Fruit fly (Drosophila melanogaster) whole organism, embryonic: ENCODE measurements around the gene Rab9Fb.
A peak's percentile ranks its signal among the peaks of the same experiment; 100 is the strongest.

ENCODE experiments used
- Asciz ChIP-seq: fragments of 200-800 bp; sonication (Bioruptor generic); optimal IDR thresholded peaks from 2 replicates; lab custom pipeline; 2017; ENCODE audit warnings: missing biosample characterization, mild to moderate bottlenecking, missing genetic modification characterization, missing genetic modification reagents
- CG10979 ChIP-seq: fragments of 200-800 bp; sonication (Bioruptor generic); optimal IDR thresholded peaks from 2 replicates; lab custom pipeline; 2018; ENCODE audit warnings: missing biosample characterization, mild to moderate bottlenecking, missing genetic modification characterization, moderate library complexity
- CG11560 ChIP-seq: fragments of 200-800 bp; sonication (Bioruptor generic); IDR thresholded peaks from 3 replicates; pipeline ENCODE4 v1.3.6; 2022; ENCODE audit warnings: missing biosample characterization, missing genetic modification characterization
- CG14014 ChIP-seq: fragments of 200-800 bp; sonication (Bioruptor generic); IDR thresholded peaks from 2 replicates; pipeline ENCODE4 v1.3.6; 2022; ENCODE audit warnings: missing biosample characterization, missing genetic modification characterization
- CG14667 ChIP-seq: fragments of 200-800 bp; sonication (Bioruptor generic); IDR thresholded peaks from 2 replicates; pipeline ENCODE4 v1.3.6; 2022; ENCODE audit warnings: missing biosample characterization, missing genetic modification characterization
- CG16779 ChIP-seq: fragments of 200-800 bp; sonication (Bioruptor generic); IDR thresholded peaks from 2 replicates; pipeline ENCODE4 v1.3.6; 2022; ENCODE audit warnings: missing biosample characterization, missing genetic modification characterization
- CG16815 ChIP-seq: fragments of 200-800 bp; sonication (Bioruptor generic); optimal IDR thresholded peaks from 3 replicates; lab custom pipeline; 2017; ENCODE audit warnings: missing biosample characterization, mild to moderate bottlenecking, missing genetic modification characterization
- CG17361 ChIP-seq: fragments of 200-800 bp; sonication (Bioruptor generic); IDR thresholded peaks from 3 replicates; pipeline ENCODE4 v1.3.6; 2022; ENCODE audit warnings: missing biosample characterization, missing genetic modification characterization
- CG2120 ChIP-seq: fragments of 200-800 bp; sonication (Bioruptor generic); optimal IDR thresholded peaks from 3 replicates; lab custom pipeline; 2016; ENCODE audit warnings: missing biosample characterization, missing genetic modification characterization
- CG2202 ChIP-seq: fragments of 200-800 bp; sonication (Bioruptor generic); optimal IDR thresholded peaks from 2 replicates; lab custom pipeline; 2018; ENCODE audit warnings: missing biosample characterization, mild to moderate bottlenecking, missing genetic modification characterization
- CG31365 ChIP-seq: fragments of 200-800 bp; sonication (Bioruptor generic); optimal IDR thresholded peaks from 2 replicates; lab custom pipeline; 2018; ENCODE audit warnings: missing biosample characterization, mild to moderate bottlenecking, missing genetic modification characterization
- CG34224 ChIP-seq: fragments of 200-800 bp; sonication (Bioruptor generic); IDR thresholded peaks from 3 replicates; pipeline ENCODE4 v1.3.6; 2022; ENCODE audit warnings: missing biosample characterization, missing genetic modification characterization; ENCODE audit not compliant: partially characterized antibody
- CG3995 ChIP-seq: fragments of 200-800 bp; sonication (Bioruptor generic); optimal IDR thresholded peaks from 3 replicates; lab custom pipeline; 2016; ENCODE audit warnings: missing biosample characterization, missing genetic modification characterization
- CG4424 ChIP-seq: fragments of 200-800 bp; sonication (Bioruptor generic); optimal IDR thresholded peaks from 3 replicates; lab custom pipeline; 2016; ENCODE audit warnings: missing biosample characterization, missing genetic modification characterization
- CG4617 ChIP-seq: fragments of 200-800 bp; sonication (Bioruptor generic); optimal IDR thresholded peaks from 3 replicates; lab custom pipeline; 2016; ENCODE audit warnings: missing biosample characterization, missing genetic modification characterization, borderline replicate concordance
- CG4707 ChIP-seq: fragments of 200-800 bp; sonication (Bioruptor generic); optimal IDR thresholded peaks from 2 replicates; lab custom pipeline; 2018; ENCODE audit warnings: missing biosample characterization, mild to moderate bottlenecking, missing genetic modification characterization, moderate library complexity
- CG5245 ChIP-seq: fragments of 200-800 bp; sonication (Bioruptor generic); optimal IDR thresholded peaks from 3 replicates; lab custom pipeline; 2016; ENCODE audit warnings: missing biosample characterization, missing genetic modification characterization
- CG6765 ChIP-seq: fragments of 200-800 bp; sonication (Bioruptor generic); optimal IDR thresholded peaks from 3 replicates; lab custom pipeline; 2017; ENCODE audit warnings: missing biosample characterization, mild to moderate bottlenecking, missing genetic modification characterization
- CG7357 ChIP-seq: fragments of 200-800 bp; sonication (Bioruptor generic); IDR thresholded peaks from 3 replicates; pipeline ENCODE4 v1.3.6; 2022; ENCODE audit warnings: missing biosample characterization, missing genetic modification characterization
- CG8359 ChIP-seq: fragments of 200-800 bp; sonication (Bioruptor generic); optimal IDR thresholded peaks from 2 replicates; lab custom pipeline; 2017; ENCODE audit warnings: missing biosample characterization, mild to moderate bottlenecking, missing genetic modification characterization, borderline replicate concordance
- CG8924 ChIP-seq: fragments of 200-800 bp; optimal IDR thresholded peaks from 3 replicates; lab custom pipeline; 2019; ENCODE audit warnings: missing biosample characterization, mild to moderate bottlenecking, missing genetic modification characterization, moderate library complexity
- Dip3 ChIP-seq: fragments of 200-800 bp; sonication (Bioruptor generic); optimal IDR thresholded peaks from 3 replicates; lab custom pipeline; 2016; ENCODE audit warnings: missing biosample characterization, missing genetic modification characterization
- Dref ChIP-seq: fragments of 200-800 bp; sonication (Bioruptor generic); IDR thresholded peaks from 2 replicates; pipeline ENCODE4 v1.3.6; 2022; ENCODE audit warnings: missing biosample characterization, missing genetic modification characterization
- Drgx ChIP-seq: fragments of 200-800 bp; sonication (Bioruptor generic); IDR thresholded peaks from 2 replicates; pipeline ENCODE4 v1.3.6; 2022; ENCODE audit warnings: missing biosample characterization, missing genetic modification characterization
- Med ChIP-seq: fragments of 200-800 bp; sonication (Bioruptor generic); peaks from one replicate; lab custom pipeline; 2016; ENCODE audit warnings: missing biosample characterization, missing genetic modification characterization, mild to moderate bottlenecking, inconsistent platforms, moderate library complexity
- Nf-YA ChIP-seq: fragments of 200-800 bp; sonication (Bioruptor generic); IDR thresholded peaks from 2 replicates; pipeline ENCODE4 v1.3.6; 2022; ENCODE audit warnings: missing biosample characterization, missing genetic modification characterization
- PHDP ChIP-seq: fragments of 200-800 bp; sonication (Bioruptor generic); optimal IDR thresholded peaks from 3 replicates; lab custom pipeline; 2018; ENCODE audit warnings: missing biosample characterization, mild to moderate bottlenecking, missing genetic modification characterization, moderate library complexity
- Xbp1 ChIP-seq: fragments of 200-800 bp; sonication (Bioruptor generic); optimal IDR thresholded peaks from 3 replicates; lab custom pipeline; 2016; ENCODE audit warnings: missing biosample characterization, mild to moderate bottlenecking, missing genetic modification characterization
- al ChIP-seq: fragments of 200-800 bp; sonication (Bioruptor generic); IDR thresholded peaks from 2 replicates; pipeline ENCODE4 v1.3.6; 2022; ENCODE audit warnings: missing biosample characterization, missing genetic modification characterization
- bcd ChIP-seq: fragments of 200-800 bp; sonication (Bioruptor generic); optimal IDR thresholded peaks from 2 replicates; lab custom pipeline; 2017; ENCODE audit warnings: missing biosample characterization, mild to moderate bottlenecking, missing genetic modification characterization
- cg ChIP-seq: fragments of 200-800 bp; sonication (Bioruptor generic); optimal IDR thresholded peaks from 3 replicates; lab custom pipeline; 2019; ENCODE audit warnings: missing biosample characterization, mild to moderate bottlenecking, missing genetic modification characterization, moderate library complexity
- ci ChIP-seq: fragments of 200-800 bp; sonication (Bioruptor generic); IDR thresholded peaks from 3 replicates; pipeline ENCODE4 v1.3.6; 2022; ENCODE audit warnings: missing biosample characterization, missing genetic modification characterization
- dati ChIP-seq: fragments of 200-800 bp; sonication (Bioruptor generic); IDR thresholded peaks from 2 replicates; pipeline ENCODE4 v1.3.6; 2022; ENCODE audit warnings: missing biosample characterization, missing genetic modification characterization
- dimm ChIP-seq: fragments of 200-800 bp; sonication (Bioruptor generic); IDR thresholded peaks from 2 replicates; pipeline ENCODE4 v1.3.6; 2022; ENCODE audit warnings: missing biosample characterization, missing genetic modification characterization
- dmrt11E ChIP-seq: fragments of 200-800 bp; sonication (Bioruptor generic); optimal IDR thresholded peaks from 3 replicates; lab custom pipeline; 2018; ENCODE audit warnings: missing biosample characterization, mild to moderate bottlenecking, missing genetic modification characterization, moderate library complexity
- dpn ChIP-seq, 2 experiments: fragments of 200-800 bp; sonication (Bioruptor generic); optimal IDR thresholded peaks; 3 replicates each; lab custom pipeline; 2016; ENCODE audit warnings: missing biosample characterization in 2 of 2, missing genetic modification characterization in 2 of 2
- exex ChIP-seq: fragments of 200-800 bp; sonication (Bioruptor generic); optimal IDR thresholded peaks from 4 replicates; lab custom pipeline; 2018; ENCODE audit warnings: missing biosample characterization, mild to moderate bottlenecking, missing genetic modification characterization, moderate library complexity
- fd96Cb ChIP-seq: fragments of 200-800 bp; sonication (Bioruptor generic); optimal IDR thresholded peaks from 2 replicates; lab custom pipeline; 2018; ENCODE audit warnings: missing biosample characterization, mild to moderate bottlenecking, missing genetic modification characterization, moderate library complexity
- ham ChIP-seq: fragments of 200-800 bp; sonication (Bioruptor generic); IDR thresholded peaks from 2 replicates; pipeline ENCODE4 v1.3.6; 2022; ENCODE audit warnings: missing biosample characterization, missing genetic modification characterization
- insv ChIP-seq, 2 experiments: fragments of 200-800 bp; sonication (Bioruptor generic); optimal IDR thresholded peaks; 3 replicates each; lab custom pipeline; 2016 to 2018; ENCODE audit warnings: missing biosample characterization in 2 of 2, missing genetic modification characterization in 2 of 2
- jigr1 ChIP-seq: fragments of 200-800 bp; sonication (Bioruptor generic); IDR thresholded peaks from 3 replicates; pipeline ENCODE4 v1.3.6; 2022; ENCODE audit warnings: missing biosample characterization, missing genetic modification characterization
- knrl ChIP-seq: fragments of 200-800 bp; sonication (Bioruptor generic); IDR thresholded peaks from 3 replicates; pipeline ENCODE4 v1.3.6; 2022; ENCODE audit warnings: missing biosample characterization, missing genetic modification characterization; ENCODE audit not compliant: partially characterized antibody
- lmd ChIP-seq: fragments of 200-800 bp; sonication (Bioruptor generic); IDR thresholded peaks from 2 replicates; pipeline ENCODE4 v1.3.6; 2022; ENCODE audit warnings: missing biosample characterization, missing genetic modification characterization
- oc ChIP-seq: fragments of 200-800 bp; sonication (Bioruptor generic); optimal IDR thresholded peaks from 2 replicates; lab custom pipeline; 2018; ENCODE audit warnings: missing biosample characterization, mild to moderate bottlenecking, missing genetic modification characterization, moderate library complexity
- pb ChIP-seq: fragments of 200-800 bp; sonication (Bioruptor generic); optimal IDR thresholded peaks from 3 replicates; lab custom pipeline; 2016; ENCODE audit warnings: missing biosample characterization, missing genetic modification characterization
- prd ChIP-seq, 3 experiments: fragments of >200 bp in 2 of 3; fragments of 200-800 bp in 1 of 3; sonication (Bioruptor generic) in 1 of 3; optimal IDR thresholded peaks in 2 of 3; IDR thresholded peaks in 1 of 3; 2 replicates in 2 of 3; 3 replicates in 1 of 3; pipeline versions ENCODE4 v1.3.6 to Lab custom; 2017 to 2022; ENCODE audit warnings: missing biosample characterization in 1 of 3, missing genetic modification characterization in 1 of 3
- slp2 ChIP-seq: fragments of 200-800 bp; sonication (Bioruptor generic); optimal IDR thresholded peaks from 2 replicates; lab custom pipeline; 2016; ENCODE audit warnings: missing biosample characterization, missing genetic modification characterization
- sob ChIP-seq: fragments of 200-800 bp; sonication (Bioruptor generic); IDR thresholded peaks from 2 replicates; pipeline ENCODE4 v1.3.6; 2022; ENCODE audit warnings: missing biosample characterization, missing genetic modification characterization
- zen ChIP-seq: fragments of 200-800 bp; sonication (Bioruptor generic); optimal IDR thresholded peaks from 3 replicates; lab custom pipeline; 2018; ENCODE audit warnings: missing biosample characterization, mild to moderate bottlenecking, missing genetic modification characterization, moderate library complexity

Rab9Fb gene

dm6 chrX:10966978-10967731 is 14.9 kb upstream of the Rab9Fb start, which contains the start of gene C901 (continued):
- TF ChIP-seq dmrt11E (tag; lab: Kevin White, UChicago): peak; percentile 63
- no peak for TF ChIP-seq Dref (GFP tag; lab: Robert Waterston, UW)
- TF ChIP-seq fd96Cb: peak; percentile 82
- peak; percentile 5 for TF ChIP-seq CG16815 (GFP tag; lab: Kevin White, UChicago)
- no peak for TF ChIP-seq ham (GFP tag; lab: Robert Waterston, UW)
- TF ChIP-seq CG3995 (GFP tag; lab: Kevin White, UChicago): no peak
- TF ChIP-seq CG17361 (GFP tag; lab: Robert Waterston, UW): peak; percentile 89
- no peak for TF ChIP-seq slp2 (GFP tag; lab: Kevin White, UChicago)
- TF ChIP-seq CG4424 (GFP tag; lab: Kevin White, UChicago): peak; percentile 73
- TF ChIP-seq exex (tag; lab: Kevin White, UChicago): no peak
- TF ChIP-seq CG14667 (GFP tag; lab: Robert Waterston, UW): peak; percentile 16; the same call in 1 of the 2 replicates
- TF ChIP-seq CG2202 (tag; lab: Kevin White, UChicago): peak; percentile 49
- TF ChIP-seq Drgx (GFP tag; lab: Robert Waterston, UW): peak; percentile 77
- no peak for TF ChIP-seq knrl (GFP tag; lab: Robert Waterston, UW)
- peak; percentile 14 for TF ChIP-seq zen (tag; lab: Kevin White, UChicago)
- TF ChIP-seq CG4617: no peak
- peak; percentile 80 for TF ChIP-seq CG8924 (tag; lab: Kevin White, UChicago)
- peak; percentile 47 for TF ChIP-seq bcd (GFP tag; lab: Kevin White, UChicago)
- TF ChIP-seq oc (tag; lab: Kevin White, UChicago): peak; percentile 44
- TF ChIP-seq CG7357 (GFP tag; lab: Robert Waterston, UW): peak; percentile 47; the same call in 1 of the 3 replicates
- peak; percentile 78 for TF ChIP-seq PHDP (tag; lab: Kevin White, UChicago)
- no peak for TF ChIP-seq cg (GFP tag; lab: Kevin White, UChicago)
- TF ChIP-seq CG16779 (GFP tag; lab: Robert Waterston, UW): no peak
- TF ChIP-seq prd (optimal IDR thresholded peaks at IDR 0.05; lab: Kevin White, UChicago): no peak
- peak; percentile 61 for TF ChIP-seq prd (GFP tag; IDR thresholded peaks at IDR 0.05; lab: Robert Waterston, UW)
- TF ChIP-seq Asciz (GFP tag; lab: Kevin White, UChicago): peak; percentile 67
- TF ChIP-seq CG34224 (GFP tag; lab: Robert Waterston, UW): no peak
- no peak for TF ChIP-seq CG2120 (GFP tag; lab: Kevin White, UChicago)
- TF ChIP-seq Xbp1 (GFP tag; lab: Kevin White, UChicago): peak; percentile 53
- peak; percentile 11 for TF ChIP-seq Med (GFP tag; lab: Kevin White, UChicago)
- peak; percentile 22; the same call in 1 of the 2 replicates for TF ChIP-seq Nf-YA (GFP tag; lab: Robert Waterston, UW)
- TF ChIP-seq CG4707 (GFP tag; lab: Kevin White, UChicago): peak; percentile 3
- no peak for TF ChIP-seq Dip3 (GFP tag; lab: Kevin White, UChicago)
- peak; percentile 58; the same call in 1 of the 2 replicates for TF ChIP-seq CG14014 (GFP tag; lab: Robert Waterston, UW)
- no peak for TF ChIP-seq insv (GFP tag; optimal IDR thresholded peaks at IDR 0.05; lab: Kevin White, UChicago)
- TF ChIP-seq CG10979 (tag; lab: Kevin White, UChicago): peak; percentile 89
- peak; percentile 69 for TF ChIP-seq lmd
- TF ChIP-seq dati (GFP tag; lab: Robert Waterston, UW): no peak
- peak; percentile 33 for TF ChIP-seq al (GFP tag; lab: Robert Waterston, UW)
- no peak for TF ChIP-seq sob (GFP tag; lab: Robert Waterston, UW)
- peak; percentile 73 for TF ChIP-seq ci
- TF ChIP-seq pb (GFP tag; lab: Kevin White, UChicago): no peak
- TF ChIP-seq jigr1: peak; percentile 46; the same call in 2 of the 3 replicates
- no peak for TF ChIP-seq CG6765 (GFP tag; lab: Kevin White, UChicago)
- peak; percentile 21 for TF ChIP-seq CG5245 (GFP tag; lab: Kevin White, UChicago)
- peak; percentile 35 for TF ChIP-seq CG8359
- peak in 1 of 2 experiments; percentile 63 for TF ChIP-seq dpn (GFP tag; optimal IDR thresholded peaks at IDR 0.05; lab: Kevin White, UChicago)
- TF ChIP-seq CG11560 (tag; lab: Robert Waterston, UW): peak; percentile 29; the same call in 1 of the 3 replicates
- peak; percentile 40; the same call in 1 of the 2 replicates for TF ChIP-seq dimm
- no peak for TF ChIP-seq CG31365 (tag; lab: Kevin White, UChicago)
